Fruit fly (Drosophila melanogaster): Measurements from ENCODE around the gene CG4733.

Gene CG4733

dm6 chr3R:19901742-19902141 is 11.3 kb downstream of the CG4733 start:
- TF ChIP-seq Rel (GFP tag; optimal IDR thresholded peaks at IDR 0.05) (no peak), Rel (tag; optimal IDR thresholded peaks at IDR 0.05) (peak; percentile 62), Jra (GFP tag; optimal IDR thresholded peaks at IDR 0.05) (no peak)

- TF ChIP-seq tai (GFP tag; optimal IDR thresholded peaks at IDR 0.05) (no peak), h (GFP tag; optimal IDR thresholded peaks at IDR 0.05) (no peak), Abd-B (GFP tag; optimal IDR thresholded peaks at IDR 0.05) (no peak), dl (GFP tag; optimal IDR thresholded peaks at IDR 0.05; ENCODE audit: insufficient read depth in 1 of 2, partially characterized antibody in 2 of 2) (no peak)
Measured at dm6 chr3R:19902328-19902727, 11.8 kb downstream of the CG4733 start.

- TF ChIP-seq br (GFP tag; optimal IDR thresholded peaks at IDR 0.05) (no peak), Rel (GFP tag; optimal IDR thresholded peaks at IDR 0.05) (no peak), Rel (tag; optimal IDR thresholded peaks at IDR 0.05) (peak; percentile 63), woc (GFP tag; optimal IDR thresholded peaks at IDR 0.05) (peak; percentile 77), Myc (optimal IDR thresholded peaks at IDR 0.05) (peak; percentile 77), dmrt93B (GFP tag; optimal IDR thresholded peaks at IDR 0.05) (no peak)
Measured at dm6 chr3R:19902926-19903739, 12.6 kb downstream of the CG4733 start, which contains the start of gene ClpX. ClpX (minus strand) TSS chr3R:19903689.

dm6 chr3R:19904865-19905373 is 14.4 kb downstream of the CG4733 start, which contains the start of the genes Surf6 and RhoGAP92B:
Surf6 (minus strand) TSS chr3R:19904868.
RhoGAP92B (plus strand) TSS chr3R:19905164.
- TF ChIP-seq Hr83 (GFP tag; optimal IDR thresholded peaks at IDR 0.05; ENCODE audit: poor library complexity, severe bottlenecking) (peak; percentile 74), Sp1 (GFP tag; optimal IDR thresholded peaks at IDR 0.05) (peak; percentile 65), psq (GFP tag; optimal IDR thresholded peaks at IDR 0.05) (peak; percentile 35), sv (GFP tag; optimal IDR thresholded peaks at IDR 0.05) (peak; percentile 56), foxo (GFP tag; optimal IDR thresholded peaks at IDR 0.05) (peak in 1 of 2 experiments; percentile 68), Hr78 (GFP tag; optimal IDR thresholded peaks at IDR 0.05) (no peak), pan (optimal IDR thresholded peaks at IDR 0.05) (no peak), Dif (GFP tag; optimal IDR thresholded peaks at IDR 0.05; ENCODE audit: partially characterized antibody) (no peak), tai (GFP tag; optimal IDR thresholded peaks at IDR 0.05) (no peak), Jra (GFP tag; optimal IDR thresholded peaks at IDR 0.05) (peak; percentile 73), Rel (GFP tag; optimal IDR thresholded peaks at IDR 0.05) (no peak), Rel (tag; optimal IDR thresholded peaks at IDR 0.05) (peak; percentile 93), GATAd (GFP tag; optimal IDR thresholded peaks at IDR 0.05) (no peak), OdsH (GFP tag; optimal IDR thresholded peaks at IDR 0.05) (peak; percentile 37), br (GFP tag; optimal IDR thresholded peaks at IDR 0.05) (peak; percentile 72), rgr (GFP tag; optimal IDR thresholded peaks at IDR 0.05) (peak; percentile 56), HLH106 (tag; optimal IDR thresholded peaks at IDR 0.05) (peak; percentile 49), Mio (GFP tag; optimal IDR thresholded peaks at IDR 0.05) (no peak), CrebA (GFP tag; optimal IDR thresholded peaks at IDR 0.05; ENCODE audit: borderline replicate concordance) (no peak), N (GFP tag; optimal IDR thresholded peaks at IDR 0.05) (no peak), h (GFP tag; optimal IDR thresholded peaks at IDR 0.05) (peak; percentile 81), jim (GFP tag; optimal IDR thresholded peaks at IDR 0.05) (no peak), sage (GFP tag; optimal IDR thresholded peaks at IDR 0.05) (no peak), dmrt93B (GFP tag; optimal IDR thresholded peaks at IDR 0.05) (no peak), Myc (optimal IDR thresholded peaks at IDR 0.05) (peak; percentile 49), Vsx2 (GFP tag; optimal IDR thresholded peaks at IDR 0.05; ENCODE audit: partially characterized antibody) (no peak), CG9705 (GFP tag; optimal IDR thresholded peaks at IDR 0.05) (peak; percentile 48), dsf (GFP tag; optimal IDR thresholded peaks at IDR 0.05; ENCODE audit: borderline replicate concordance) (peak; percentile 8), ey (GFP tag; optimal IDR thresholded peaks at IDR 0.05) (peak; percentile 59), woc (GFP tag; optimal IDR thresholded peaks at IDR 0.05) (peak; percentile 40), dl (GFP tag; optimal IDR thresholded peaks at IDR 0.05; ENCODE audit: insufficient read depth in 1 of 2, partially characterized antibody in 2 of 2) (no peak), Abd-B (GFP tag; optimal IDR thresholded peaks at IDR 0.05) (no peak), brk (GFP tag; optimal IDR thresholded peaks at IDR 0.05) (no peak), usp (GFP tag; optimal IDR thresholded peaks at IDR 0.05) (no peak), lola (GFP tag; optimal IDR thresholded peaks at IDR 0.05) (no peak), Dfd (GFP tag; optimal IDR thresholded peaks at IDR 0.05) (no peak), Hnf4 (GFP tag; optimal IDR thresholded peaks at IDR 0.05) (peak; percentile 39), CG32264 (GFP tag; optimal IDR thresholded peaks at IDR 0.05) (no peak), fru (GFP tag; optimal IDR thresholded peaks at IDR 0.05) (peak; percentile 62)
